Worm (Caenorhabditis elegans) whole organism, L3 larva: Measurements from ENCODE around the gene acp-6.
A peak's percentile ranks its signal among the peaks of the same experiment; 100 is the strongest.

ENCODE experiments used
- ZK546.5 ChIP-seq: sonication (generic microtip); optimal IDR thresholded peaks from 2 replicates; lab custom pipeline; 2017; ENCODE audit warnings: missing biosample characterization, missing genetic modification characterization
- aly-2 ChIP-seq: fragments of 150-350 bp; optimal IDR thresholded peaks from 2 replicates; lab custom pipeline; 2014; ENCODE audit warnings: missing biosample characterization, missing genetic modification characterization
- ama-1 ChIP-seq: fragments of 150-350 bp; optimal IDR thresholded peaks from 2 replicates; lab custom pipeline; 2018
- ceh-16 ChIP-seq: sonication (generic microtip); optimal IDR thresholded peaks from 2 replicates; lab custom pipeline; 2017; ENCODE audit warnings: missing biosample characterization, missing genetic modification characterization
- ceh-28 ChIP-seq: fragments of 150-350 bp; optimal IDR thresholded peaks from 2 replicates; lab custom pipeline; 2014; ENCODE audit warnings: missing biosample characterization, missing genetic modification reagents, missing genetic modification characterization
- ceh-82 ChIP-seq: fragments of 150-350 bp; optimal IDR thresholded peaks from 2 replicates; lab custom pipeline; 2014; ENCODE audit warnings: missing biosample characterization, missing genetic modification characterization
- daf-12 ChIP-seq: fragments of 150-350 bp; optimal IDR thresholded peaks from 2 replicates; lab custom pipeline; 2014; ENCODE audit warnings: missing biosample characterization, missing genetic modification reagents, missing genetic modification characterization
- egl-5 ChIP-seq: fragments of 150-350 bp; optimal IDR thresholded peaks from 2 replicates; lab custom pipeline; 2017; ENCODE audit warnings: missing biosample characterization, missing genetic modification reagents, missing genetic modification characterization, inconsistent platforms
- elt-1 ChIP-seq: fragments of 150-350 bp; optimal IDR thresholded peaks from 2 replicates; lab custom pipeline; 2014; ENCODE audit warnings: missing biosample characterization, missing genetic modification characterization
- elt-3 ChIP-seq, 3 experiments: fragments of 150-350 bp in 1 of 3; sonication (generic microtip) in 2 of 3; optimal IDR thresholded peaks; 2 replicates in 2 of 3; 4 replicates in 1 of 3; lab custom pipeline; 2014 to 2017; ENCODE audit warnings: missing biosample characterization in 3 of 3, missing genetic modification characterization in 3 of 3
- eor-1 ChIP-seq, 2 experiments: fragments of 150-350 bp; optimal IDR thresholded peaks; 2 replicates each; lab custom pipeline; 2014 to 2018; ENCODE audit warnings: missing biosample characterization in 2 of 2, missing genetic modification characterization in 2 of 2
- fkh-10 ChIP-seq: sonication (generic microtip); optimal IDR thresholded peaks from 2 replicates; lab custom pipeline; 2017; ENCODE audit warnings: missing biosample characterization, missing genetic modification reagents, missing genetic modification characterization
- fkh-2 ChIP-seq: fragments of 150-350 bp; optimal IDR thresholded peaks from 2 replicates; lab custom pipeline; 2014; ENCODE audit warnings: missing biosample characterization, missing genetic modification reagents, missing genetic modification characterization
- hmg-11 ChIP-seq: sonication (generic microtip); optimal IDR thresholded peaks from 2 replicates; lab custom pipeline; 2016; ENCODE audit warnings: missing genetic modification characterization, missing compliant biosample characterization
- jun-1 ChIP-seq: fragments of 150-350 bp; optimal IDR thresholded peaks from 2 replicates; lab custom pipeline; 2014; ENCODE audit warnings: missing biosample characterization, missing genetic modification reagents, missing genetic modification characterization
- lin-15B ChIP-seq: fragments of 150-350 bp; optimal IDR thresholded peaks from 2 replicates; lab custom pipeline; 2014; ENCODE audit warnings: missing biosample characterization, missing genetic modification characterization
- lin-39 ChIP-seq: fragments of 150-350 bp; optimal IDR thresholded peaks from 2 replicates; lab custom pipeline; 2018; ENCODE audit warnings: missing biosample characterization, missing genetic modification reagents, missing genetic modification characterization
- lsy-12 ChIP-seq: sonication (generic microtip); optimal IDR thresholded peaks from 2 replicates; lab custom pipeline; 2016; ENCODE audit warnings: mild to moderate bottlenecking, missing genetic modification characterization, missing compliant biosample characterization
- mdl-1 ChIP-seq: fragments of 150-350 bp; optimal IDR thresholded peaks from 2 replicates; lab custom pipeline; 2014; ENCODE audit warnings: missing biosample characterization, missing genetic modification characterization
- nfya-1 ChIP-seq: sonication (generic microtip); optimal IDR thresholded peaks from 2 replicates; lab custom pipeline; 2017; ENCODE audit warnings: missing genetic modification characterization, mild to moderate bottlenecking, missing compliant biosample characterization, antibody characterized with exemption, moderate library complexity; ENCODE audit not compliant: insufficient read depth
- nhr-11 ChIP-seq: fragments of 150-350 bp; optimal IDR thresholded peaks from 2 replicates; lab custom pipeline; 2014; ENCODE audit warnings: missing biosample characterization, missing genetic modification characterization
- nhr-23 ChIP-seq: fragments of 150-350 bp; optimal IDR thresholded peaks from 2 replicates; lab custom pipeline; 2014; ENCODE audit warnings: missing biosample characterization, missing genetic modification reagents, missing genetic modification characterization
- nhr-25 ChIP-seq: sonication (generic microtip); optimal IDR thresholded peaks from 2 replicates; lab custom pipeline; 2017; ENCODE audit warnings: missing biosample characterization, missing genetic modification characterization
- nhr-28 ChIP-seq: fragments of 150-350 bp; optimal IDR thresholded peaks from 2 replicates; lab custom pipeline; 2014; ENCODE audit warnings: missing biosample characterization, missing genetic modification characterization
- nhr-43 ChIP-seq: sonication (generic microtip); optimal IDR thresholded peaks from 2 replicates; lab custom pipeline; 2016; ENCODE audit warnings: mild to moderate bottlenecking, missing genetic modification characterization, missing compliant biosample characterization; ENCODE audit not compliant: poor library complexity, severe bottlenecking
- nhr-77 ChIP-seq: fragments of 150-350 bp; optimal IDR thresholded peaks from 2 replicates; lab custom pipeline; 2014; ENCODE audit warnings: missing biosample characterization, missing genetic modification characterization
- pha-4 ChIP-seq: fragments of 150-350 bp; optimal IDR thresholded peaks from 2 replicates; lab custom pipeline; 2014; ENCODE audit warnings: missing biosample characterization, missing genetic modification reagents, missing genetic modification characterization
- pqm-1 ChIP-seq: fragments of 150-350 bp; optimal IDR thresholded peaks from 2 replicates; lab custom pipeline; 2017; ENCODE audit warnings: missing biosample characterization, missing genetic modification characterization, inconsistent platforms
- snpc-4 ChIP-seq: fragments of 150-350 bp; optimal IDR thresholded peaks from 2 replicates; lab custom pipeline; 2014; ENCODE audit warnings: missing biosample characterization, missing genetic modification characterization
- tbx-2 ChIP-seq: sonication (generic microtip); optimal IDR thresholded peaks from 2 replicates; lab custom pipeline; 2016; ENCODE audit warnings: mild to moderate bottlenecking, missing genetic modification characterization, missing compliant biosample characterization
- unc-39 ChIP-seq: sonication (generic microtip); optimal IDR thresholded peaks from 4 replicates; lab custom pipeline; 2017; ENCODE audit warnings: missing biosample characterization, missing genetic modification characterization
- unc-62 ChIP-seq: fragments of 150-350 bp; sonication (generic microtip); optimal IDR thresholded peaks from 4 replicates; lab custom pipeline; 2014; ENCODE audit warnings: missing biosample characterization, missing genetic modification reagents, missing genetic modification characterization
- zag-1 ChIP-seq: fragments of 150-350 bp; optimal IDR thresholded peaks from 2 replicates; lab custom pipeline; 2014; ENCODE audit warnings: missing biosample characterization, missing genetic modification characterization
- ztf-11 ChIP-seq: fragments of 150-350 bp; optimal IDR thresholded peaks from 2 replicates; lab custom pipeline; 2014; ENCODE audit warnings: missing biosample characterization, missing genetic modification characterization

The acp-6 gene

DNA sequence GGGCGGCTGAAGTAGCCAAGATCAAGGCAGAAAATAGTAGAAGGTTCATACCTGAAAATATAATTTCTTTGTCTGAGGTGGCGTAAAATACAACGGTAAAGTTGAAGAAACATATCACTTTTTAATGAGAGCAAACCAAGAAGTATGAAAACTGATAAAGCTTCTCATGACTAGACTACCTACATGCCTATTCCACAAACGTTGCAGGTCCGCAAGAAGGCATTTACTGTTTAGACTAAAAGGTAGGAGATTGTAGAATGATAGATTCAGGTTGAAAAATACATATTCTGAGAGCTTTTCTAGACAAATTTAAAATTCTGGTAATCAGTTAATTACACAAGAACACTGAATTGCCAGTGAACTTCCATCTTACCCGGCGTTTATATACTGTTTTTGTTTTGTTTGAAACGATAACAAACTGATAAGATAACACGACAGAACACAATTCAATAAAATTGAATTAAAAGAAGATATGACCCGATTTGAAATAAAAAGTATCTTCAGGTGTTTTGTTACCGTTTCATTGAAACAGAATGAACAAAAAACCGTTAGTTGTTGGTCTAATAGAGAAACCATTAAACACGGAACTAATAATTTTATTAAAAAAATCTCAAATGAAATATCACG is at the start of gene acp-6:
acp-6 (minus strand) TSS at position 51 of the 627 bp plus-strand sequence.
- peak in 1 of 3 experiments; percentile 63 for TF ChIP-seq elt-3 (tag; optimal IDR thresholded peaks at IDR 0.05; lab: Kevin White, UChicago)
- no peak for TF ChIP-seq jun-1 (tag; lab: Kevin White, UChicago)
- peak; percentile 32 for TF ChIP-seq nhr-23

DNA sequence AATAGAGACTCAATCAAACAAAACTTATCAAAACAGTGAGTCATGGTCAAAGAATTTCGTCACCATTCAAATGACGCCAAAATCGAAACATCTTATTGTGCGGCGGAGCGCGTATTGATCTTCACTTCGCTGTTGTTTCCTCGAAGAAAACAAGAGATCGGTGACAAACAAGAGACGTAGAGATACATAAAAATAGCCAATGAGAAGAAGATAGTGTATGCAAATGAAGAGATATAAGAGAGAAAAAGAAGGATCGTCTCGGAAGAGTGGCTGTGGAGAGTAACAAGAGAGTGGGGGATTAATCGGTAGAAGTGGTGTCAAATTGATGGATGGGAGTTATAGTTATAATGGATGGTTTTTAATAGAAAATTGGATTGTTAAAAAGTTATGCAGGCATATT is 48.8 kb upstream of the acp-6 start:
- no peak for TF ChIP-seq unc-39 (tag; lab: Kevin White, UChicago)
- peak; percentile 64 for TF ChIP-seq egl-5 (tag; lab: Kevin White, UChicago)
- no peak for TF ChIP-seq mdl-1 (tag; lab: Kevin White, UChicago)
- TF ChIP-seq fkh-2 (tag; lab: Kevin White, UChicago) = no peak
- TF ChIP-seq nfya-1 (tag; lab: Kevin White, UChicago) = peak; percentile 67
- peak; percentile 66 for TF ChIP-seq lin-15B (tag; lab: Kevin White, UChicago)
- TF ChIP-seq ztf-11 (tag; lab: Kevin White, UChicago) = no peak
- TF ChIP-seq hmg-11 (tag; lab: Kevin White, UChicago) = peak; percentile 44
- TF ChIP-seq ceh-28 (tag; lab: Kevin White, UChicago) = peak; percentile 56
- peak; percentile 42 for TF ChIP-seq nhr-23
- TF ChIP-seq lsy-12 (tag; lab: Kevin White, UChicago) = no peak
- TF ChIP-seq nhr-25 (tag; lab: Kevin White, UChicago) = peak; percentile 40
- TF ChIP-seq snpc-4 (tag; lab: Kevin White, UChicago) = peak; percentile 42
- peak; percentile 24 for TF ChIP-seq lin-39
- TF ChIP-seq fkh-10 (GFP tag; lab: Kevin White, UChicago) = no peak
- peak; percentile 59 for TF ChIP-seq pha-4

DNA sequence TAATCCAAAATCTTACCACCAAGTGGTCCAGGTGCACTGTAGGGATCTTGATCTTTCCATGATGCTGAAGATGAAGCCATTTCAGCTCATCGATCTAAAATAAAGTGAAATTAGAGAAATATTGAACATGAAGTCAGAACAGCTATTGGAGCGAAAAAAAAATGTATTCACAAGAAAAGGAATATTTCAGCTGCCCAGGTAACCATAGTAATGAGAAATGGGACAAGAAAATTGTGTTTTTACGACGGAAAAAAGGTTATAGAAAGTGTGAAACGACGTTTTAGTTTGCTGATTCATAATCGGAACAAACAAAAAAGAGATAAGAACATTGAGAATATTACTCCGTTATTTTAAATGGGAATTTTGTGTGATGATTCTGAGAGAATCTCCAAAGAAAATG is 47.2 kb upstream of the acp-6 start, which contains the start of gene Y73B6BL.27:
Y73B6BL.27 (minus strand) TSS at position 101 of the 400 bp plus-strand sequence.
- TF ChIP-seq unc-62 (GFP tag; lab: Kevin White, UChicago) = no peak
- TF ChIP-seq snpc-4 (tag; lab: Kevin White, UChicago) = no peak
- TF ChIP-seq ceh-82 (tag; lab: Kevin White, UChicago) = no peak
- TF ChIP-seq zag-1 (tag; lab: Kevin White, UChicago) = no peak
- no peak for TF ChIP-seq nhr-43
- no peak for TF ChIP-seq nhr-25 (tag; lab: Kevin White, UChicago)
- TF ChIP-seq fkh-10 (GFP tag; lab: Kevin White, UChicago) = no peak
- no peak for TF ChIP-seq nhr-28 (tag; lab: Kevin White, UChicago)
- TF ChIP-seq ceh-16 = no peak
- TF ChIP-seq daf-12 (tag; lab: Kevin White, UChicago) = no peak
- TF ChIP-seq ceh-28 (tag; lab: Kevin White, UChicago) = no peak
- TF ChIP-seq ZK546.5 (tag; lab: Kevin White, UChicago) = no peak
- TF ChIP-seq ama-1 (lab: Kevin White, UChicago) = no peak
- no peak for TF ChIP-seq nhr-77 (tag; lab: Kevin White, UChicago)
- no peak for TF ChIP-seq aly-2 (tag; lab: Kevin White, UChicago)
- no peak for TF ChIP-seq pqm-1 (tag; lab: Kevin White, UChicago)
- TF ChIP-seq unc-39 (tag; lab: Kevin White, UChicago) = no peak
- no peak for TF ChIP-seq elt-1 (tag; lab: Kevin White, UChicago)

DNA sequence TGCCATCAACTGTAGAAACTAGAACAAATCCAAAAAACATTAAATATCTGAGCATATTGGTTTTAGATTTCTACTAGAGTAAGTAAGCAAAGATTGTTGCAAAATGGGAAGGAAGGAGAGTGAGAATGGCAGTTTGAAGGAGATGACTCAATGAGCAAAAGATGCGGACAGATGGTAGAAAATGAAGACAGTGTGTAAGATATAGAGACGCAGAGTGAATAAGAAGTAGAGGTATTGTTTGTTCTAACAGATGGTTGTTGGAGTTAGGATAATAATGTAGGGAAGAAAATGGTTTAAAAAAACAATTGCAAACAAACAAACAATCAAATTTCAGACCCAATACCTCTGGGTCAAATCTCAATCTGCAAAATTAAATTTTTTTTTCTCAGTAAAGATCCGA is 45.3 kb upstream of the acp-6 start, which contains the start of gene tmed-13:
tmed-13 (minus strand) TSS at position 169 of the 400 bp plus-strand sequence.
- TF ChIP-seq pha-4 (peak; percentile 42), fkh-2 (tag; lab: Kevin White, UChicago) (no peak)
- TF ChIP-seq, all 47 proteins: peak for 1

DNA sequence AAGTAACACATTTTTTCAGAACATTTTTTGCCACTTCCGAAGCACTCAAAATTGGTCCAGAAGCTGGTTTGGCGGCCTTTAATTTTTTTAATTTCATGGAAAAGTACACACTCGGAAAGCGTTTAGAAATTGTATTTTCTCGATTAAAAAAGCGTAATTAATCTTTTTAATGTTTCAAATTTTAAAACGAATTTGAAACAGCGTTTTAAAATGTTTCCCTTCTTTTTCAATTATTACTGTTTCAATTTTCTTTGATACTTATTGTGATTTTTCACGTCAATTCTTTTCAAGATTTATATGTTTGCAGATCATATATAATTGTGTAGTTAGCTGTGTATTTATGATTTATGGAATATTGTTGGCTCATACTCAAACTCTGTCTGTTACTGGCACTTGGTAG is 38.1 kb upstream of the acp-6 start, which contains the start of gene acr-25:
acr-25 (plus strand) TSS at position 301 of the 400 bp plus-strand sequence.
- TF ChIP-seq eor-1 (tag; optimal IDR thresholded peaks at IDR 0.05; lab: Kevin White, UChicago) (no peak), ama-1 (lab: Kevin White, UChicago) (no peak), ztf-11 (tag; lab: Kevin White, UChicago) (no peak), egl-5 (tag; lab: Kevin White, UChicago) (no peak), nhr-11 (tag; lab: Kevin White, UChicago) (no peak), tbx-2 (tag; lab: Kevin White, UChicago) (no peak), lin-39 (no peak), pqm-1 (tag; lab: Kevin White, UChicago) (no peak)
